Worm (Caenorhabditis elegans) whole organism, L3 larva: Measurements from ENCODE around the gene dcaf-1.

Source experiments
- aly-2 ChIP-seq: fragments of 150-350 bp; optimal IDR thresholded peaks from 2 replicates; lab custom pipeline; 2014; ENCODE audit warnings: missing biosample characterization, missing genetic modification characterization
- ceh-82 ChIP-seq: fragments of 150-350 bp; optimal IDR thresholded peaks from 2 replicates; lab custom pipeline; 2014; ENCODE audit warnings: missing biosample characterization, missing genetic modification characterization
- egl-27 ChIP-seq: sonication (generic microtip); optimal IDR thresholded peaks from 4 replicates; lab custom pipeline; 2017; ENCODE audit warnings: missing biosample characterization, missing genetic modification reagents, missing genetic modification characterization
- elt-2 ChIP-seq: sonication (generic microtip); optimal IDR thresholded peaks from 2 replicates; lab custom pipeline; 2016; ENCODE audit warnings: missing genetic modification reagents, mild to moderate bottlenecking, missing genetic modification characterization, missing compliant biosample characterization
- elt-3 ChIP-seq, 3 experiments: fragments of 150-350 bp in 1 of 3; sonication (generic microtip) in 2 of 3; optimal IDR thresholded peaks; 2 replicates in 2 of 3; 4 replicates in 1 of 3; lab custom pipeline; 2014 to 2017; ENCODE audit warnings: missing biosample characterization in 3 of 3, missing genetic modification characterization in 3 of 3
- fos-1 ChIP-seq: fragments of 150-350 bp; optimal IDR thresholded peaks from 2 replicates; lab custom pipeline; 2014; ENCODE audit warnings: missing biosample characterization, missing genetic modification characterization
- nhr-11 ChIP-seq: fragments of 150-350 bp; optimal IDR thresholded peaks from 2 replicates; lab custom pipeline; 2014; ENCODE audit warnings: missing biosample characterization, missing genetic modification characterization
- nhr-237 ChIP-seq: fragments of 150-350 bp; optimal IDR thresholded peaks from 2 replicates; lab custom pipeline; 2014; ENCODE audit warnings: missing biosample characterization, missing genetic modification characterization
- nhr-25 ChIP-seq: sonication (generic microtip); optimal IDR thresholded peaks from 2 replicates; lab custom pipeline; 2017; ENCODE audit warnings: missing biosample characterization, missing genetic modification characterization
- nhr-28 ChIP-seq: fragments of 150-350 bp; optimal IDR thresholded peaks from 2 replicates; lab custom pipeline; 2014; ENCODE audit warnings: missing biosample characterization, missing genetic modification characterization
- nhr-76 ChIP-seq: fragments of 150-350 bp; sonication (generic microtip); optimal IDR thresholded peaks from 5 replicates; lab custom pipeline; 2014; ENCODE audit warnings: missing biosample characterization, missing genetic modification characterization
- sea-2 ChIP-seq: fragments of 150-350 bp; sonication (generic microtip); optimal IDR thresholded peaks from 4 replicates; lab custom pipeline; 2014; ENCODE audit warnings: missing biosample characterization, missing genetic modification reagents, missing genetic modification characterization
- zag-1 ChIP-seq: fragments of 150-350 bp; optimal IDR thresholded peaks from 2 replicates; lab custom pipeline; 2014; ENCODE audit warnings: missing biosample characterization, missing genetic modification characterization
- ztf-11 ChIP-seq: fragments of 150-350 bp; optimal IDR thresholded peaks from 2 replicates; lab custom pipeline; 2014; ENCODE audit warnings: missing biosample characterization, missing genetic modification characterization

DNA sequence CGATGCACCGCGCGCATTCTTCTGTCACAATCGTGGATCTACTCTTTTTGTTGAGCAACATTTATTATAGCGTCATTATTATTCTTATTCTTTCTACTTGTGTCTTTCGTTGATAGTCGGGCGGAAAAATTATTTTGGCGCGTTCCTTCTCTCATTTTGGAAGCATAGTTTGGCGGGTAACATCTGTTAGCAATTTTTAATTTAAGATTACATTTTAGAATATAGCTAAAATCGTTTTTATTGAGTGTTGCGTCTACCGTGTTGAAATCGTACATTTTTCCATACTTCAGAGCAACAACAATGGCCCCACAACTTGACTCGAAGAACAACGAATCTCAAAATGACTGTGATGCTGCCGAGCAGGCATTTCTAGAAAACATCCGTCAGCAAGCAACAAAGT, 15.9 kb downstream of the dcaf-1 start, which contains the start of gene sdz-36:
- no peak for TF ChIP-seq nhr-25
- TF ChIP-seq ceh-82 (tag; lab: Kevin White, UChicago): no peak
- TF ChIP-seq nhr-237: no peak
- TF ChIP-seq sea-2 (GFP tag; lab: Kevin White, UChicago): no peak
- TF ChIP-seq elt-3 (tag; optimal IDR thresholded peaks at IDR 0.05; lab: Kevin White, UChicago): no peak
- no peak for TF ChIP-seq nhr-76
- no peak for TF ChIP-seq ztf-11 (tag; lab: Kevin White, UChicago)
- TF ChIP-seq nhr-11 (tag; lab: Kevin White, UChicago): no peak
- TF ChIP-seq elt-2: no peak
- no peak for TF ChIP-seq aly-2 (tag; lab: Kevin White, UChicago)
- TF ChIP-seq egl-27: no peak
- no peak for TF ChIP-seq zag-1 (tag; lab: Kevin White, UChicago)
- TF ChIP-seq fos-1 (tag; lab: Kevin White, UChicago): no peak
- no peak for TF ChIP-seq nhr-28 (tag; lab: Kevin White, UChicago)
